Worm (Caenorhabditis elegans) whole organism, young adult: ENCODE data around the gene ani-2.
A peak's percentile ranks its signal among the peaks of the same experiment; 100 is the strongest.

Source experiments
- C17E4.6 ChIP-seq: fragments of 200-800 bp; sonication (Bioruptor generic); IDR thresholded peaks from 2 replicates; pipeline ENCODE4 v1.3.6; 2022; ENCODE audit warnings: missing genetic modification reagents, missing genetic modification characterization, missing compliant biosample characterization
- F22D6.2 ChIP-seq: sonication (generic microtip); optimal IDR thresholded peaks from 2 replicates; lab custom pipeline; 2016; ENCODE audit warnings: mild to moderate bottlenecking, missing genetic modification characterization, missing compliant biosample characterization
- F23B12.7 ChIP-seq: sonication (generic microtip); optimal IDR thresholded peaks from 2 replicates; lab custom pipeline; 2017; ENCODE audit warnings: missing genetic modification characterization, mild to moderate bottlenecking, missing compliant biosample characterization, antibody characterized with exemption, moderate library complexity; ENCODE audit not compliant: insufficient read depth
- F52B5.7 ChIP-seq: sonication (generic microtip); optimal IDR thresholded peaks from 2 replicates; lab custom pipeline; 2016; ENCODE audit warnings: mild to moderate bottlenecking, missing genetic modification characterization, missing compliant biosample characterization
- K12H6.12 ChIP-seq: fragments of 200-800 bp; sonication (Bioruptor generic); optimal IDR thresholded peaks from 2 replicates; lab custom pipeline; 2018; ENCODE audit warnings: mild to moderate bottlenecking, missing genetic modification characterization, missing compliant biosample characterization
- Y79H2A.3 ChIP-seq: fragments of 200-800 bp; sonication (Bioruptor generic); conservative IDR thresholded peaks from 2 replicates; pipeline ENCODE4 v1.3.6; 2022; ENCODE audit warnings: missing genetic modification reagents, missing genetic modification characterization, missing compliant biosample characterization
- Y95B8A.8 ChIP-seq: fragments of 200-800 bp; sonication (Bioruptor generic); IDR thresholded peaks from 2 replicates; pipeline ENCODE4 v1.3.6; 2022; ENCODE audit warnings: missing genetic modification reagents, missing genetic modification characterization, missing compliant biosample characterization
- ama-1 ChIP-seq, 3 experiments: fragments of 150-350 bp in 1 of 3; sonication (generic microtip) in 2 of 3; optimal IDR thresholded peaks; 2 replicates each; lab custom pipeline; 2014 to 2018; ENCODE audit warnings: missing biosample characterization in 2 of 3, missing genetic modification characterization in 2 of 3, missing genetic modification reagents in 2 of 3
- aptf-3 ChIP-seq: fragments of 200-800 bp; sonication (Bioruptor generic); IDR thresholded peaks from 2 replicates; pipeline ENCODE4 v1.3.6; 2022; ENCODE audit warnings: missing genetic modification characterization, missing compliant biosample characterization
- atf-7 ChIP-seq: sonication (generic microtip); optimal IDR thresholded peaks from 2 replicates; lab custom pipeline; 2017; ENCODE audit warnings: mild to moderate bottlenecking, missing genetic modification characterization, missing compliant biosample characterization
- attf-5 ChIP-seq: fragments of 200-800 bp; sonication (Bioruptor generic); optimal IDR thresholded peaks from 2 replicates; lab custom pipeline; 2018; ENCODE audit warnings: mild to moderate bottlenecking, missing genetic modification characterization, missing compliant biosample characterization
- attf-6 ChIP-seq: fragments of 200-800 bp; sonication (Bioruptor generic); IDR thresholded peaks from 2 replicates; pipeline ENCODE4 v1.3.6; 2022; ENCODE audit warnings: missing genetic modification reagents, missing genetic modification characterization, missing compliant biosample characterization
- ceh-100 ChIP-seq: fragments of 200-800 bp; sonication (Bioruptor generic); IDR thresholded peaks from 2 replicates; pipeline ENCODE4 v1.3.6; 2022; ENCODE audit warnings: missing genetic modification reagents, missing genetic modification characterization, missing compliant biosample characterization
- ceh-27 ChIP-seq: fragments of 200-800 bp; sonication (Bioruptor generic); optimal IDR thresholded peaks from 2 replicates; lab custom pipeline; 2018; ENCODE audit warnings: mild to moderate bottlenecking, missing genetic modification characterization, moderate library complexity, missing compliant biosample characterization
- ceh-58 ChIP-seq: fragments of 200-800 bp; sonication (Bioruptor generic); IDR thresholded peaks from 2 replicates; pipeline ENCODE4 v1.3.6; 2022; ENCODE audit warnings: missing genetic modification characterization, missing compliant biosample characterization
- ceh-79 ChIP-seq: sonication (generic microtip); optimal IDR thresholded peaks from 2 replicates; lab custom pipeline; 2017; ENCODE audit warnings: mild to moderate bottlenecking, missing genetic modification characterization, missing compliant biosample characterization
- efl-1 ChIP-seq: fragments of 150-350 bp; optimal IDR thresholded peaks from 2 replicates; lab custom pipeline; 2014; ENCODE audit warnings: missing biosample characterization, missing genetic modification reagents, missing genetic modification characterization
- ekl-4 ChIP-seq: fragments of 200-800 bp; sonication (Bioruptor generic); IDR thresholded peaks from 2 replicates; pipeline ENCODE4 v1.3.6; 2022; ENCODE audit warnings: missing genetic modification reagents, missing genetic modification characterization, missing compliant biosample characterization
- gei-17 ChIP-seq: fragments of 200-800 bp; sonication (Bioruptor generic); optimal IDR thresholded peaks from 2 replicates; lab custom pipeline; 2018; ENCODE audit warnings: mild to moderate bottlenecking, missing genetic modification characterization, missing compliant biosample characterization
- hmg-1.2 ChIP-seq: fragments of 200-800 bp; sonication (Bioruptor generic); IDR thresholded peaks from 2 replicates; pipeline ENCODE4 v1.3.6; 2022; ENCODE audit warnings: missing genetic modification reagents, missing genetic modification characterization, missing compliant biosample characterization
- lag-1 ChIP-seq: fragments of 200-800 bp; sonication (Bioruptor generic); IDR thresholded peaks from 2 replicates; pipeline ENCODE4 v1.3.6; 2022; ENCODE audit warnings: missing genetic modification reagents, missing genetic modification characterization, missing compliant biosample characterization
- lsl-1 ChIP-seq: fragments of 200-800 bp; sonication (Bioruptor generic); optimal IDR thresholded peaks from 2 replicates; lab custom pipeline; 2018; ENCODE audit warnings: mild to moderate bottlenecking, missing genetic modification characterization, moderate library complexity, missing compliant biosample characterization
- madf-6 ChIP-seq: fragments of 200-800 bp; sonication (Bioruptor generic); IDR thresholded peaks from 2 replicates; pipeline ENCODE4 v1.3.6; 2022; ENCODE audit warnings: missing genetic modification reagents, missing genetic modification characterization, missing compliant biosample characterization
- mcd-1 ChIP-seq: fragments of 200-800 bp; sonication (Bioruptor generic); IDR thresholded peaks from 2 replicates; pipeline ENCODE4 v1.3.6; 2022; ENCODE audit warnings: missing genetic modification reagents, missing genetic modification characterization, missing compliant biosample characterization
- nfya-1 ChIP-seq: sonication (generic microtip); optimal IDR thresholded peaks from 2 replicates; lab custom pipeline; 2017; ENCODE audit warnings: antibody characterized with exemption, missing compliant biosample characterization, missing genetic modification characterization, borderline replicate concordance; ENCODE audit not compliant: insufficient read depth
- nfya-2 ChIP-seq: fragments of 200-800 bp; sonication (Bioruptor generic); IDR thresholded peaks from 2 replicates; pipeline ENCODE4 v1.3.6; 2022; ENCODE audit warnings: missing genetic modification reagents, missing genetic modification characterization, missing compliant biosample characterization
- nfyb-1 ChIP-seq: fragments of 200-800 bp; sonication (Bioruptor generic); IDR thresholded peaks from 2 replicates; pipeline ENCODE4 v1.3.6; 2022; ENCODE audit warnings: missing genetic modification reagents, missing genetic modification characterization, missing compliant biosample characterization
- rcor-1 ChIP-seq: fragments of 200-800 bp; sonication (Bioruptor generic); IDR thresholded peaks from 2 replicates; pipeline ENCODE4 v1.3.6; 2022; ENCODE audit warnings: missing genetic modification reagents, missing genetic modification characterization, missing compliant biosample characterization
- rec-8 ChIP-seq, 2 experiments: sonication (generic microtip); optimal IDR thresholded peaks; 2 replicates each; lab custom pipeline; 2016; ENCODE audit warnings: mild to moderate bottlenecking in 2 of 2, missing genetic modification characterization in 2 of 2, missing genetic modification reagents in 2 of 2, missing genotype in 2 of 2, missing biosample characterization in 1 of 2, missing compliant biosample characterization in 1 of 2, moderate library complexity in 1 of 2
- rpc-1 ChIP-seq, 2 experiments: fragments of 150-350 bp in 1 of 2; sonication (generic microtip) in 1 of 2; optimal IDR thresholded peaks; 2 replicates each; lab custom pipeline; 2014 to 2018; ENCODE audit warnings: missing biosample characterization in 1 of 2, missing genetic modification characterization in 1 of 2, missing genetic modification reagents in 1 of 2, missing genotype in 1 of 2
- sea-2 ChIP-seq: fragments of 200-800 bp; sonication (Bioruptor generic); IDR thresholded peaks from 2 replicates; pipeline ENCODE4 v1.3.6; 2022; ENCODE audit warnings: missing genetic modification characterization, missing compliant biosample characterization
- snpc-4 ChIP-seq, 5 experiments: fragments of 150-350 bp in 1 of 5; sonication (generic microtip) in 4 of 5; optimal IDR thresholded peaks; 2 replicates each; lab custom pipeline; 2014 to 2018; ENCODE audit warnings: missing genetic modification characterization in 5 of 5, missing biosample characterization in 3 of 5, antibody characterized with exemption in 2 of 5, mild to moderate bottlenecking in 2 of 5, missing compliant biosample characterization in 2 of 5, missing genotype in 2 of 5, moderate library complexity in 2 of 5, missing genetic modification reagents in 1 of 5
- somi-1 ChIP-seq: fragments of 200-800 bp; sonication (Bioruptor generic); optimal IDR thresholded peaks from 2 replicates; lab custom pipeline; 2018; ENCODE audit warnings: mild to moderate bottlenecking, missing genetic modification characterization, missing compliant biosample characterization
- unc-130 ChIP-seq: sonication (generic microtip); optimal IDR thresholded peaks from 2 replicates; lab custom pipeline; 2016; ENCODE audit warnings: missing genetic modification reagents, missing genetic modification characterization, missing compliant biosample characterization
- unc-62 ChIP-seq: fragments of 150-350 bp; optimal IDR thresholded peaks from 2 replicates; lab custom pipeline; 2014; ENCODE audit warnings: missing biosample characterization, missing genetic modification reagents, missing genetic modification characterization
- zfh-2 ChIP-seq: fragments of 200-800 bp; sonication (Bioruptor generic); conservative IDR thresholded peaks from 2 replicates; pipeline ENCODE4 v1.3.6; 2022; ENCODE audit warnings: missing genetic modification reagents, missing genetic modification characterization, missing compliant biosample characterization
- ztf-18 ChIP-seq: sonication (generic microtip); optimal IDR thresholded peaks from 2 replicates; lab custom pipeline; 2016; ENCODE audit warnings: missing genotype, mild to moderate bottlenecking, missing genetic modification characterization, missing compliant biosample characterization
- ztf-22 ChIP-seq: fragments of 200-800 bp; sonication (Bioruptor generic); optimal IDR thresholded peaks from 2 replicates; lab custom pipeline; 2018; ENCODE audit warnings: mild to moderate bottlenecking, missing genetic modification characterization, moderate library complexity, missing compliant biosample characterization
- ztf-3 ChIP-seq: fragments of 200-800 bp; sonication (Bioruptor generic); optimal IDR thresholded peaks from 2 replicates; lab custom pipeline; 2018; ENCODE audit warnings: mild to moderate bottlenecking, missing genetic modification characterization, missing compliant biosample characterization
- ztf-6 ChIP-seq: fragments of 200-800 bp; sonication (Bioruptor generic); IDR thresholded peaks from 2 replicates; pipeline ENCODE4 v1.3.6; 2022; ENCODE audit warnings: missing genetic modification reagents, missing genetic modification characterization, missing compliant biosample characterization

The ani-2 gene

DNA sequence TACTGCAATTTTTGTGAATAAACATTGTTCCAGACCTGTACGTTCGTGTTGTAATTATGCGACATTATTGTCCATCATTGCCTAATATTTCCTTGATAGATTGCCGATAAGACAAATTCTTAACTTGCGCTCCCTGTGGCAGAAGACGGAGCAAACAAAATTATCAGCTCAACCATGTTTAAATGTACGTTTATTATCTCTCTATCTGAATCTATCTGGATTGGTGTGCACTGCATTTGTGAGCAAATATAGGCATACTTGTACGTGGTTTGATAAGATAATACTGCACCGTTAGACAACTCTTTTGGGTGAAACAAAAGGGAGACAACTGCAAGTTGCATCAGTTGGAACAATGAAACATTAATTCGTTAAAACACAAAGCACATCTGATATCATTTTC lies 37.9 kb downstream of the ani-2 start (continued):
- TF ChIP-seq ceh-27 (GFP tag; lab: Kevin White, UChicago): no peak
- no peak for TF ChIP-seq F52B5.7 (tag; lab: Kevin White, UChicago)
- TF ChIP-seq attf-6 (GFP tag; lab: Robert Waterston, UW): no peak
- TF ChIP-seq atf-7 (tag; lab: Kevin White, UChicago): peak; percentile 26
- no peak for TF ChIP-seq unc-130 (GFP tag; lab: Kevin White, UChicago)
- TF ChIP-seq nfya-2 (GFP tag; lab: Robert Waterston, UW): no peak
- no peak for TF ChIP-seq K12H6.12
- TF ChIP-seq ceh-100: no peak
- TF ChIP-seq ekl-4 (GFP tag; lab: Robert Waterston, UW): no peak
- TF ChIP-seq, all 124 proteins: peak for 7

DNA sequence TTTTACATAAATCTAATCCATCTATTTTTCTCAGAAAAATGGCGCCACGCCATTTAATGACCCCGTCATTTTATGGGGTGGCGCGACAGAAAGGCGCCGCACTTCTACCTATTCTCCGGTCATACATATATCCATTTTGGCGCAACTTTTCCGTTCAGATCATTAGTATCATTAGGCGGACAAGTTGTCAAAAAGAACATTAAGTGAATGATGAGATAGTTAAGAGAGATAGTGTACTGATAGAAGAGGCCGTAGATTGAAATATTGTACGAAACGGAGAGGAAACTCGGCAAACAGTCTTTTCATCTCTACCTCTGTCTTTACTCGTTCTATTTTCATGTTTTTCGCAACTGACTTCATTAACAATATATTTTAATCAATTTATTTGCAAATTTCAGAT lies 41.1 kb downstream of the ani-2 start, which contains the start of gene sma-6:
sma-6 (plus strand) TSS at position 399 of the 400 bp plus-strand sequence.
- TF ChIP-seq efl-1 (GFP tag; lab: Kevin White, UChicago) (peak; percentile 6), sea-2 (GFP tag; lab: Robert Waterston, UW) (no peak), hmg-1.2 (GFP tag; lab: Robert Waterston, UW) (peak; percentile 21; the same call in 1 of the 2 replicates)

DNA sequence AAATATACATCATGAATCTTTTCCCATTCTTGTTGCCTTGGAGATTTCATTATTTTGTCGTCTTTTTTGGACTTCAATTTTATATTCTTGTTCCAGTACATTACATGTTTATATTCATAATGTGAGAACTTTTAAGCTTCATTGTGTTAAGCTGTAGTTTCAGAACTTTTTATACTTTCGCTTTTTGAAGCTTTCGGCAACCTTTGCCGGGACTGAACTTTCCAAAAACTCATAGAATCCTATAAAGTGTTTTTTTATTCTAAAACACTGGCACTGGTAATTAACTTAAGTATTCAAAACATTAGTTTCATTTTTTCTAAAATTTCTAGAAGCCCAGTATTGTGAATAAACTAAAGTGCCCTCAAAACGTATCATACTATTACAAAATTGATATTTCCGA lies 42.2 kb downstream of the ani-2 start, which contains the start of gene C32D5.4:
C32D5.4 (minus strand) TSS at position 101 of the 400 bp plus-strand sequence.
- TF ChIP-seq atf-7 (tag; lab: Kevin White, UChicago) (no peak), ceh-79 (tag; lab: Kevin White, UChicago) (no peak), K12H6.12 (no peak), ztf-3 (GFP tag; lab: Kevin White, UChicago) (no peak), nfyb-1 (GFP tag; lab: Robert Waterston, UW) (no peak)

DNA sequence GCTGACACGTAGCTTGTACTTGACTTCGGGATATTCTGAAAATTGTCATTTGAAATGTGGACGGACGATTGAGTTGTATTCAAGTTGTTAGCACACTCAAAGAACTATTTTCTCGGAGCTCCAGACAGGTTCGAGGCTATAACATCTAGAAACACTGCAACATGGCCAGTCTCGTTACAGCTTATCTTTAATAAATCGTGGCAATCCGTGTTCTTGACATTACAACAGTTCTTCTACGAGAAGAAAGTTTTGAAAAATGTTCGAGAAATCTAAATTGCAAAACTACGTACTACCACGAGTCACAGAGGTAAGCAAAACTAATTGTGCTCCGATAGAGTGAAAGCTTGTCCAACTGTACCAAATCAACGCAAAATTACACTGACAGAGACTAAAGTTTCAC lies 43.1 kb downstream of the ani-2 start:
- TF ChIP-seq unc-62 (GFP tag; lab: Kevin White, UChicago) (no peak), attf-5 (no peak), ztf-18 (tag; lab: Kevin White, UChicago) (no peak), gei-17 (GFP tag; lab: Kevin White, UChicago) (no peak), ceh-79 (tag; lab: Kevin White, UChicago) (no peak), C17E4.6 (GFP tag; lab: Robert Waterston, UW) (no peak), nfya-1 (tag; lab: Kevin White, UChicago) (no peak), ceh-58 (GFP tag; lab: Robert Waterston, UW) (no peak), Y79H2A.3 (no peak), mcd-1 (no peak), F23B12.7 (no peak), rpc-1 (optimal IDR thresholded peaks at IDR 0.05; lab: Kevin White, UChicago) (no peak), rpc-1 (tag; optimal IDR thresholded peaks at IDR 0.05; lab: Kevin White, UChicago) (no peak), somi-1 (GFP tag; lab: Kevin White, UChicago) (no peak), F22D6.2 (tag; lab: Kevin White, UChicago) (no peak), Y95B8A.8 (GFP tag; lab: Robert Waterston, UW) (no peak), aptf-3 (GFP tag; lab: Robert Waterston, UW) (no peak)

DNA sequence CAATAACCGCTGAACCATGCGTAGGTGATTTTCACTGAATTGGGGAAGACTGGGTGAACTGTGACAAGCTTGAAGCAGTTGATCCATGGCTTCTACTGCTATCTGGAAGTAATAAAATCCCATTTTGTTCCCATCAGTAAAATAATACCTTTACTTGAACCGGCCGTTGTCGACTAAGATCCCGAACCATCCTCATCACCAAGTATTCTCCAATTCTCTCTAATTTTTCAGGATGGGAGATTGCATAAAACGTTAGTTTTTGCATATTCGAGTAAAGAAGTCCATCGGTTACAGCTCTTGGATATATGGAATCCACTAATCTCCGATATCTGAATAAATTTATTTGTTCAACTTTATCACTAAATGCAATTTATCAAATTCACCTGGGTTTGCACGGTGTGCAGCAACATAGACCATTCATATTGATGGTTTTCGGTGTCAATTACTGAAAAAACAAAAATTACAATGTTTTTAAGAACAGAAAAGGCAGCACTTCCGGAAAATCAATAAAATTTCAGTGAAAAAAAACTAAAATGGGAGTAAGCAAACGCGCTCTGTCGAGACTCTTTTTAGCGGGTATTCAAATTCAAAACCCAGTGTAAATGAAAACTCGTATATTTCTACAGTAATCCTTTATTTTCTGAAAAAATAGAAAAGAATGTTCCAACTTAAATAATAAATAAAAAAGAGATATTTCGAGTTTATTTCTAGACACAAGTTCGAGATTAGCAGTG lies 44.3 kb downstream of the ani-2 start, which contains the start of gene efr-3:
efr-3 (minus strand) TSS at position 505 of the 734 bp plus-strand sequence.
- no peak for TF ChIP-seq rcor-1 (GFP tag; lab: Robert Waterston, UW)
- TF ChIP-seq rec-8 (tag; optimal IDR thresholded peaks at IDR 0.05; lab: Kevin White, UChicago): no peak
- TF ChIP-seq lsl-1 (GFP tag; lab: Kevin White, UChicago): peak; percentile 28
- TF ChIP-seq ama-1 (optimal IDR thresholded peaks at IDR 0.05; lab: Kevin White, UChicago): no peak
- TF ChIP-seq ama-1 (GFP tag; optimal IDR thresholded peaks at IDR 0.05; lab: Kevin White, UChicago): no peak
- TF ChIP-seq zfh-2 (GFP tag; lab: Robert Waterston, UW): no peak
- TF ChIP-seq snpc-4 (GFP tag; optimal IDR thresholded peaks at IDR 0.05; lab: Kevin White, UChicago): no peak
- no peak for TF ChIP-seq snpc-4 (tag; optimal IDR thresholded peaks at IDR 0.05; lab: Kevin White, UChicago)
- TF ChIP-seq madf-6 (GFP tag; lab: Robert Waterston, UW): no peak; the same call in 1 of the 2 replicates
- TF ChIP-seq ztf-22: no peak
- no peak for TF ChIP-seq ceh-27 (GFP tag; lab: Kevin White, UChicago)
- no peak for TF ChIP-seq ztf-6
- TF ChIP-seq F52B5.7 (tag; lab: Kevin White, UChicago): no peak
- no peak for TF ChIP-seq lag-1 (GFP tag; lab: Robert Waterston, UW)
